Fruit fly (Drosophila melanogaster) whole organism, embryonic: Measurements from ENCODE around the gene CG34462.

Experiments used
- BEAF-32 ChIP-seq: fragments of 200-800 bp; sonication (Bioruptor generic); optimal IDR thresholded peaks from 3 replicates; lab custom pipeline; 2017; ENCODE audit warnings: missing biosample characterization, missing genetic modification characterization, mild to moderate bottlenecking, moderate library complexity, missing genetic modification reagents
- CG14014 ChIP-seq: fragments of 200-800 bp; sonication (Bioruptor generic); IDR thresholded peaks from 2 replicates; pipeline ENCODE4 v1.3.6; 2022; ENCODE audit warnings: missing biosample characterization, missing genetic modification characterization
- CG32772 ChIP-seq: fragments of 200-800 bp; sonication (Bioruptor generic); IDR thresholded peaks from 2 replicates; pipeline ENCODE4 v1.3.6; 2022; ENCODE audit warnings: missing biosample characterization, missing genetic modification characterization
- CG3838 ChIP-seq: fragments of 200-800 bp; sonication (Bioruptor generic); optimal IDR thresholded peaks from 3 replicates; lab custom pipeline; 2016; ENCODE audit warnings: missing biosample characterization, missing genetic modification characterization
- CG9876 ChIP-seq: fragments of 200-800 bp; sonication (Bioruptor generic); optimal IDR thresholded peaks from 2 replicates; lab custom pipeline; 2016; ENCODE audit warnings: missing biosample characterization, missing genetic modification characterization
- Neu2 ChIP-seq: fragments of 200-800 bp; sonication (Bioruptor generic); optimal IDR thresholded peaks from 3 replicates; lab custom pipeline; 2016; ENCODE audit warnings: missing biosample characterization, missing genetic modification characterization, borderline replicate concordance
- Pdp1 ChIP-seq, 2 experiments: fragments of 200-800 bp; sonication (Bioruptor generic); optimal IDR thresholded peaks; 3 replicates each; lab custom pipeline; 2016; ENCODE audit warnings: missing biosample characterization in 2 of 2, missing genetic modification characterization in 2 of 2, mild to moderate bottlenecking in 1 of 2, moderate library complexity in 1 of 2
- Xbp1 ChIP-seq: fragments of 200-800 bp; sonication (Bioruptor generic); optimal IDR thresholded peaks from 3 replicates; lab custom pipeline; 2016; ENCODE audit warnings: missing biosample characterization, mild to moderate bottlenecking, missing genetic modification characterization
- eyg ChIP-seq: fragments of 200-800 bp; sonication (Bioruptor generic); optimal IDR thresholded peaks from 3 replicates; lab custom pipeline; 2016; ENCODE audit warnings: missing biosample characterization, missing genetic modification characterization
- kay ChIP-seq: fragments of 200-800 bp; sonication (Bioruptor generic); optimal IDR thresholded peaks from 2 replicates; lab custom pipeline; 2016; ENCODE audit warnings: missing biosample characterization, missing genetic modification characterization
- schlank ChIP-seq: fragments of 200-800 bp; sonication (Bioruptor generic); optimal IDR thresholded peaks from 2 replicates; lab custom pipeline; 2018; ENCODE audit warnings: missing biosample characterization, mild to moderate bottlenecking, missing genetic modification characterization
- usp ChIP-seq: fragments of >200 bp; optimal IDR thresholded peaks from 2 replicates; lab custom pipeline; 2017; ENCODE audit warnings: missing biosample characterization, missing genetic modification characterization

- no peak for TF ChIP-seq Xbp1 (GFP tag; lab: Kevin White, UChicago)
- TF ChIP-seq schlank, result no peak
- no peak for TF ChIP-seq Neu2 (GFP tag; lab: Kevin White, UChicago)
- TF ChIP-seq kay, result no peak
- TF ChIP-seq BEAF-32 (GFP tag; lab: Kevin White, UChicago), result no peak
- no peak for TF ChIP-seq CG9876 (GFP tag; lab: Kevin White, UChicago)
- TF ChIP-seq Pdp1 (GFP tag; optimal IDR thresholded peaks at IDR 0.05; lab: Kevin White, UChicago), result no peak
- TF ChIP-seq CG32772 (GFP tag; lab: Robert Waterston, UW), result no peak
- no peak for TF ChIP-seq CG3838 (GFP tag; lab: Kevin White, UChicago)
- no peak for TF ChIP-seq eyg (GFP tag; lab: Kevin White, UChicago)
- no peak for TF ChIP-seq CG14014 (GFP tag; lab: Robert Waterston, UW)
- no peak for TF ChIP-seq usp (GFP tag; lab: Kevin White, UChicago)
These were observed 3.0 kb downstream of the CG34462 start for dm6 chr3L:8331414-8331813.
